Worm (Caenorhabditis elegans) whole organism, L1 larva: ENCODE results near the gene lgc-14.

ENCODE experiments used
- C16A3.4 ChIP-seq: fragments of 150-350 bp; optimal IDR thresholded peaks from 2 replicates; lab custom pipeline; 2014; ENCODE audit warnings: missing biosample characterization, missing genetic modification characterization
- C34B4.2 ChIP-seq: sonication (generic microtip); optimal IDR thresholded peaks from 2 replicates; lab custom pipeline; 2017; ENCODE audit warnings: mild to moderate bottlenecking, missing genetic modification characterization, missing compliant biosample characterization
- F16B12.6 ChIP-seq: fragments of 150-350 bp; optimal IDR thresholded peaks from 2 replicates; lab custom pipeline; 2014; ENCODE audit warnings: missing biosample characterization, missing genetic modification characterization
- Y116A8C.19 ChIP-seq: sonication (generic microtip); optimal IDR thresholded peaks from 2 replicates; lab custom pipeline; 2016; ENCODE audit warnings: missing compliant biosample characterization, missing genetic modification characterization, borderline replicate concordance
- aha-1 ChIP-seq: fragments of 150-350 bp; optimal IDR thresholded peaks from 2 replicates; lab custom pipeline; 2014; ENCODE audit warnings: missing biosample characterization, missing genetic modification characterization
- alr-1 ChIP-seq: fragments of 200-800 bp; sonication (Bioruptor generic); optimal IDR thresholded peaks from 2 replicates; lab custom pipeline; 2018; ENCODE audit warnings: borderline replicate concordance, mild to moderate bottlenecking, missing genetic modification characterization, missing compliant biosample characterization
- aly-2 ChIP-seq: fragments of 150-350 bp; optimal IDR thresholded peaks from 2 replicates; lab custom pipeline; 2014; ENCODE audit warnings: missing biosample characterization, missing genetic modification characterization
- ama-1 ChIP-seq: fragments of 150-350 bp; optimal IDR thresholded peaks from 2 replicates; lab custom pipeline; 2014
- ceh-63 ChIP-seq: fragments of 200-800 bp; sonication (Bioruptor generic); optimal IDR thresholded peaks from 2 replicates; lab custom pipeline; 2018; ENCODE audit warnings: mild to moderate bottlenecking, missing genetic modification characterization, missing compliant biosample characterization
- ceh-8 ChIP-seq: fragments of 200-800 bp; sonication (Bioruptor generic); optimal IDR thresholded peaks from 2 replicates; lab custom pipeline; 2018; ENCODE audit warnings: mild to moderate bottlenecking, missing genetic modification characterization, moderate library complexity, missing compliant biosample characterization
- ceh-82 ChIP-seq, 3 experiments: fragments of 150-350 bp in 1 of 3; sonication (generic microtip) in 2 of 3; optimal IDR thresholded peaks; 2 replicates each; lab custom pipeline; 2014 to 2017; ENCODE audit warnings: missing biosample characterization in 3 of 3, missing genetic modification characterization in 3 of 3
- ceh-88 ChIP-seq: fragments of 200-800 bp; sonication (Bioruptor generic); IDR thresholded peaks from 2 replicates; pipeline ENCODE4 v1.3.6; 2022; ENCODE audit warnings: missing genetic modification characterization, missing compliant biosample characterization
- dpl-1 ChIP-seq, 3 experiments: fragments of 150-350 bp in 2 of 3; sonication (generic microtip) in 1 of 3; optimal IDR thresholded peaks; 2 replicates each; lab custom pipeline; 2014 to 2017; ENCODE audit warnings: missing biosample characterization in 3 of 3, missing genetic modification characterization in 3 of 3, missing genetic modification reagents in 3 of 3
- dsc-1 ChIP-seq: sonication (generic microtip); optimal IDR thresholded peaks from 2 replicates; lab custom pipeline; 2016; ENCODE audit warnings: mild to moderate bottlenecking, missing genetic modification characterization, missing compliant biosample characterization
- efl-1 ChIP-seq, 4 experiments: fragments of 150-350 bp; optimal IDR thresholded peaks in 3 of 4; peaks in 1 of 4; 1 replicate in 1 of 4; 2 replicates in 3 of 4; lab custom pipeline; 2014; ENCODE audit warnings: missing biosample characterization in 2 of 4, missing genetic modification characterization in 2 of 4, missing genetic modification reagents in 2 of 4
- elt-3 ChIP-seq, 6 experiments: fragments of 150-350 bp in 1 of 6; sonication (generic microtip); optimal IDR thresholded peaks; 2 replicates each; lab custom pipeline; 2017 to 2018; ENCODE audit warnings: missing biosample characterization in 6 of 6, missing genetic modification characterization in 6 of 6, inconsistent platforms in 1 of 6
- ets-5 ChIP-seq: fragments of 200-800 bp; sonication (Bioruptor generic); IDR thresholded peaks from 2 replicates; pipeline ENCODE4 v1.3.6; 2022; ENCODE audit warnings: missing genetic modification characterization, missing compliant biosample characterization
- fkh-8 ChIP-seq: sonication (generic microtip); optimal IDR thresholded peaks from 2 replicates; lab custom pipeline; 2016; ENCODE audit warnings: mild to moderate bottlenecking, missing genetic modification characterization, missing compliant biosample characterization
- grh-1 ChIP-seq: fragments of 200-800 bp; sonication (Bioruptor generic); IDR thresholded peaks from 2 replicates; pipeline ENCODE4 v1.3.6; 2022; ENCODE audit warnings: missing genetic modification reagents, missing genetic modification characterization, missing compliant biosample characterization
- hpl-2 ChIP-seq: fragments of 150-350 bp; optimal IDR thresholded peaks from 2 replicates; lab custom pipeline; 2014; ENCODE audit warnings: missing biosample characterization, missing genetic modification reagents, missing genetic modification characterization
- irx-1 ChIP-seq: sonication (generic microtip); optimal IDR thresholded peaks from 2 replicates; lab custom pipeline; 2016; ENCODE audit warnings: missing genetic modification characterization, missing compliant biosample characterization
- isw-1 ChIP-seq: fragments of 200-800 bp; sonication (Bioruptor generic); IDR thresholded peaks from 2 replicates; pipeline ENCODE4 v1.3.6; 2022; ENCODE audit warnings: missing genetic modification characterization, missing compliant biosample characterization
- jun-1 ChIP-seq: fragments of 150-350 bp; optimal IDR thresholded peaks from 2 replicates; lab custom pipeline; 2014; ENCODE audit warnings: missing biosample characterization, missing genetic modification reagents, missing genetic modification characterization
- lin-14 ChIP-seq: fragments of 200-800 bp; sonication (Bioruptor generic); optimal IDR thresholded peaks from 2 replicates; lab custom pipeline; 2018; ENCODE audit warnings: mild to moderate bottlenecking, missing genetic modification characterization, moderate library complexity, missing compliant biosample characterization
- lin-15B ChIP-seq: fragments of 150-350 bp; sonication (generic microtip); optimal IDR thresholded peaks from 3 replicates; lab custom pipeline; 2014; ENCODE audit warnings: missing biosample characterization, missing genetic modification characterization
- lin-39 ChIP-seq: fragments of 150-350 bp; optimal IDR thresholded peaks from 2 replicates; lab custom pipeline; 2014; ENCODE audit warnings: missing biosample characterization, missing genetic modification reagents, missing genetic modification characterization
- lir-3 ChIP-seq: sonication (generic microtip); optimal IDR thresholded peaks from 2 replicates; lab custom pipeline; 2016; ENCODE audit warnings: mild to moderate bottlenecking, missing genetic modification characterization, moderate library complexity, missing compliant biosample characterization; ENCODE audit not compliant: poor library complexity
- lsy-2 ChIP-seq, 2 experiments: fragments of 150-350 bp; optimal IDR thresholded peaks; 2 replicates each; lab custom pipeline; 2014; ENCODE audit warnings: missing biosample characterization in 2 of 2, missing genetic modification characterization in 2 of 2
- mab-9 ChIP-seq: fragments of 200-800 bp; sonication (Bioruptor generic); IDR thresholded peaks from 2 replicates; pipeline ENCODE4 v1.3.6; 2022; ENCODE audit warnings: missing genetic modification reagents, missing genetic modification characterization, missing compliant biosample characterization
- nhr-11 ChIP-seq: fragments of 150-350 bp; optimal IDR thresholded peaks from 2 replicates; lab custom pipeline; 2014; ENCODE audit warnings: missing biosample characterization, missing genetic modification characterization
- nhr-12 ChIP-seq: sonication (generic microtip); optimal IDR thresholded peaks from 2 replicates; lab custom pipeline; 2017; ENCODE audit warnings: missing biosample characterization, missing genetic modification characterization
- nhr-19 ChIP-seq: fragments of 200-800 bp; sonication (Bioruptor generic); conservative IDR thresholded peaks from 2 replicates; pipeline ENCODE4 v1.3.6; 2022; ENCODE audit warnings: missing genetic modification characterization, missing compliant biosample characterization
- nhr-20 ChIP-seq: sonication (generic microtip); optimal IDR thresholded peaks from 2 replicates; lab custom pipeline; 2016; ENCODE audit warnings: mild to moderate bottlenecking, missing genetic modification characterization, missing compliant biosample characterization
- nhr-237 ChIP-seq: fragments of 150-350 bp; optimal IDR thresholded peaks from 2 replicates; lab custom pipeline; 2014; ENCODE audit warnings: missing biosample characterization, missing genetic modification characterization
- nhr-28 ChIP-seq: fragments of 150-350 bp; optimal IDR thresholded peaks from 2 replicates; lab custom pipeline; 2014; ENCODE audit warnings: missing biosample characterization, missing genetic modification characterization
- nhr-47 ChIP-seq: sonication (generic microtip); optimal IDR thresholded peaks from 2 replicates; lab custom pipeline; 2016; ENCODE audit warnings: mild to moderate bottlenecking, missing genetic modification characterization, moderate library complexity, missing compliant biosample characterization
- nhr-71 ChIP-seq: sonication (generic microtip); optimal IDR thresholded peaks from 2 replicates; lab custom pipeline; 2016; ENCODE audit warnings: mild to moderate bottlenecking, missing genetic modification characterization, moderate library complexity, missing compliant biosample characterization
- nhr-77 ChIP-seq: fragments of 150-350 bp; optimal IDR thresholded peaks from 2 replicates; lab custom pipeline; 2014; ENCODE audit warnings: missing biosample characterization, missing genetic modification characterization
- nhr-84 ChIP-seq: sonication (generic microtip); optimal IDR thresholded peaks from 2 replicates; lab custom pipeline; 2017; ENCODE audit warnings: missing biosample characterization, missing genetic modification characterization
- nhr-85 ChIP-seq: sonication (generic microtip); peaks from one replicate; lab custom pipeline; 2016; ENCODE audit warnings: missing genetic modification characterization, inconsistent platforms, missing compliant biosample characterization
- nhr-90 ChIP-seq: sonication (generic microtip); optimal IDR thresholded peaks from 2 replicates; lab custom pipeline; 2016; ENCODE audit warnings: mild to moderate bottlenecking, missing genetic modification characterization, missing compliant biosample characterization; ENCODE audit not compliant: poor library complexity
- pag-3 ChIP-seq: sonication (generic microtip); optimal IDR thresholded peaks from 2 replicates; lab custom pipeline; 2017; ENCODE audit warnings: missing genetic modification characterization, mild to moderate bottlenecking, missing compliant biosample characterization, antibody characterized with exemption, borderline replicate concordance; ENCODE audit not compliant: insufficient read depth
- skn-1 ChIP-seq: fragments of 150-350 bp; optimal IDR thresholded peaks from 2 replicates; lab custom pipeline; 2014; ENCODE audit warnings: missing biosample characterization, missing genetic modification characterization
- sox-4 ChIP-seq: sonication (generic microtip); optimal IDR thresholded peaks from 2 replicates; lab custom pipeline; 2016; ENCODE audit warnings: missing genetic modification characterization, missing compliant biosample characterization
- sptf-1 ChIP-seq: fragments of 150-350 bp; optimal IDR thresholded peaks from 2 replicates; lab custom pipeline; 2014; ENCODE audit warnings: missing biosample characterization, missing genetic modification characterization
- swsn-7 ChIP-seq: sonication (generic microtip); optimal IDR thresholded peaks from 2 replicates; lab custom pipeline; 2016; ENCODE audit warnings: missing genetic modification characterization, missing compliant biosample characterization
- tbx-2 ChIP-seq: sonication (generic microtip); optimal IDR thresholded peaks from 2 replicates; lab custom pipeline; 2016; ENCODE audit warnings: missing genetic modification characterization, missing compliant biosample characterization
- unc-130 ChIP-seq: fragments of 150-350 bp; optimal IDR thresholded peaks from 2 replicates; lab custom pipeline; 2017; ENCODE audit warnings: missing biosample characterization, missing genetic modification characterization, inconsistent platforms
- unc-62 ChIP-seq: fragments of 150-350 bp; optimal IDR thresholded peaks from 2 replicates; lab custom pipeline; 2014; ENCODE audit warnings: missing biosample characterization, missing genetic modification reagents, missing genetic modification characterization
- unc-86 ChIP-seq: sonication (generic microtip); optimal IDR thresholded peaks from 2 replicates; lab custom pipeline; 2016; ENCODE audit warnings: missing genetic modification characterization, missing compliant biosample characterization
- vab-15 ChIP-seq: sonication (generic microtip); optimal IDR thresholded peaks from 2 replicates; lab custom pipeline; 2017; ENCODE audit warnings: missing genotype, mild to moderate bottlenecking, missing genetic modification characterization, missing compliant biosample characterization
- ztf-11 ChIP-seq, 2 experiments: sonication (generic microtip); optimal IDR thresholded peaks; 2 replicates each; lab custom pipeline; 2016 to 2017; ENCODE audit warnings: missing genetic modification characterization in 2 of 2, missing biosample characterization in 1 of 2, missing compliant biosample characterization in 1 of 2

Gene lgc-14

ce11 chrX:12106004-12106403 lies 5.3 kb upstream of the lgc-14 start:
- TF ChIP-seq efl-1 (optimal IDR thresholded peaks at IDR 0.05; lab: Kevin White, UChicago) (peak; percentile 39 to 40), efl-1 (GFP tag; optimal IDR thresholded peaks at IDR 0.05 in 1 of 2; lab: Kevin White, UChicago) (peak; percentile 11 to 93), hpl-2 (no peak), nhr-12 (no peak), unc-62 (GFP tag; lab: Kevin White, UChicago) (no peak), nhr-11 (tag; lab: Kevin White, UChicago) (no peak), ama-1 (lab: Kevin White, UChicago) (no peak), Y116A8C.19 (no peak), skn-1 (no peak), sptf-1 (tag; lab: Kevin White, UChicago) (no peak), aha-1 (tag; lab: Kevin White, UChicago) (no peak), pag-3 (tag; lab: Kevin White, UChicago) (no peak), unc-130 (peak; percentile 60), irx-1 (tag; lab: Kevin White, UChicago) (peak; percentile 74), aly-2 (tag; lab: Kevin White, UChicago) (peak; percentile 38), jun-1 (tag; lab: Kevin White, UChicago) (peak; percentile 75), dpl-1 (GFP tag; optimal IDR thresholded peaks at IDR 0.05; lab: Kevin White, UChicago) (peak in 2 of 3 experiments; percentile 4 to 13), ets-5 (no peak), mab-9 (GFP tag; lab: Robert Waterston, UW) (peak; percentile 52), ceh-63 (GFP tag; lab: Kevin White, UChicago) (no peak), sox-4 (peak; percentile 63), nhr-84 (tag; lab: Kevin White, UChicago) (no peak), fkh-8 (peak; percentile 82), lir-3 (tag; lab: Kevin White, UChicago) (peak; percentile 60), nhr-237 (tag; lab: Kevin White, UChicago) (no peak), C34B4.2 (tag; lab: Kevin White, UChicago) (no peak), dsc-1 (tag; lab: Kevin White, UChicago) (peak; percentile 95), ceh-82 (tag; optimal IDR thresholded peaks at IDR 0.05; lab: Kevin White, UChicago) (peak; percentile 74 to 80 (median 78)), ceh-8 (GFP tag; lab: Kevin White, UChicago) (peak; percentile 79), ceh-88 (GFP tag; lab: Robert Waterston, UW) (peak; percentile 50; the same call in 1 of the 2 replicates), nhr-85 (peak; percentile 78), swsn-7 (tag; lab: Kevin White, UChicago) (peak; percentile 85), alr-1 (no peak), F16B12.6 (tag; lab: Kevin White, UChicago) (no peak), lin-15B (no peak), vab-15 (tag; lab: Kevin White, UChicago) (peak; percentile 71), nhr-47 (tag; lab: Kevin White, UChicago) (peak; percentile 88), nhr-28 (tag; lab: Kevin White, UChicago) (no peak), nhr-71 (tag; lab: Kevin White, UChicago) (peak; percentile 86), tbx-2 (tag; lab: Kevin White, UChicago) (peak; percentile 79), lin-14 (peak; percentile 87), elt-3 (tag; optimal IDR thresholded peaks at IDR 0.05; lab: Kevin White, UChicago) (peak in 2 of 6 experiments; percentile 19 to 52), nhr-90 (tag; lab: Kevin White, UChicago) (peak; percentile 83), C16A3.4 (peak; percentile 58), nhr-20 (tag; lab: Kevin White, UChicago) (peak; percentile 82), nhr-19 (peak; percentile 86), grh-1 (GFP tag; lab: Robert Waterston, UW) (peak; percentile 37; the same call in 1 of the 2 replicates), lin-39 (tag; lab: Kevin White, UChicago) (no peak), isw-1 (GFP tag; lab: Robert Waterston, UW) (peak; percentile 33), unc-86 (tag; lab: Kevin White, UChicago) (peak; percentile 79), nhr-77 (tag; lab: Kevin White, UChicago) (peak; percentile 58), ztf-11 (tag; optimal IDR thresholded peaks at IDR 0.05; lab: Kevin White, UChicago) (peak in 1 of 2 experiments; percentile 79), lsy-2 (tag; optimal IDR thresholded peaks at IDR 0.05; lab: Kevin White, UChicago) (peak; percentile 66 to 74)
